Fruit fly (Drosophila melanogaster): ENCODE data around the gene CG15202.
"Not testable (repeated sequence)": the region's sequence is repeated elsewhere in the genome, so short reads cannot be mapped to it uniquely, and the experiment has no call there.

CG15202 gene

dm6 chrX:11141785-11142591 is at the start of gene CG15202, which contains the start of gene CG15199:
Gene CG15202, plus strand, starts transcription at chrX:11142541.
Gene CG15199, minus strand, starts transcription at chrX:11141835.
- TF ChIP-seq noc (tag; optimal IDR thresholded peaks at IDR 0.05): no peak

dm6 chrX:11095276-11095675 is 47.1 kb upstream of the CG15202 start:
- no peak for TF ChIP-seq noc (tag; optimal IDR thresholded peaks at IDR 0.05)

- not testable (repeated sequence) for TF ChIP-seq noc (tag; optimal IDR thresholded peaks at IDR 0.05)
These were observed 46.4 kb upstream of the CG15202 start, which contains the start of gene CG42249 for dm6 chrX:11095973-11096372. Gene CG42249, plus strand, starts transcription at chrX:11096273.

dm6 chrX:11108148-11108844 is 34.0 kb upstream of the CG15202 start, which contains the start of gene Hsp60A:
Gene Hsp60A, plus strand, starts transcription at chrX:11108482.
- peak; percentile 1 for TF ChIP-seq noc (tag; optimal IDR thresholded peaks at IDR 0.05)

DNA sequence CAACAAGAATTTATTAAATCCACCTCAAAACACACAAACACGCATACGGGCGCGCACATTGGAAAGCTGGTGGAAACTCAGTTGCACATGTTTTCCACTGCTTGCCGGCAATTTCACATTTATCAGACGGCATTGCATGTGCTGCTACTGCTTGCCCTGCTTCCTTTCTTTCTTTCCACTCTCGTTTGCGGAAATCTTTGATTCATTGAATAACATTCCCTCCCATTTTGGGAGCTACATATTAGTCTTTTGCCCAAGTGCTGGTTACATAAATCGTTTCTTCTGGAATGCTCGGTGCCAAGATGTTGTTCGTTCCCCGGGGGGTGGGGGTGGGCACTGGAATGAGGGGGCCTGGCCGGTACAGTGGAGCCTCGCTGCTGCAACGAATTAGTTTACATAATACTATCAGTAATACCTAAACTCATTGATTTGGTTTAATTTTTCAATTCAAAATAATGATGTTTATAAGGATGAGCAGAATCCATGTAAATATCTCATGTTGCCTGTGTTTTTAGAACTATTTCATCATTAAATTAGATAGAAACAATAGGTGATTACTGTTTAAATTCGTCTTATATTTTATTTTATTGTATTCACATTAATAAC is 33.4 kb upstream of the CG15202 start:
- TF ChIP-seq noc (tag; optimal IDR thresholded peaks at IDR 0.05): no peak

dm6 chrX:11109670-11110069 is 32.7 kb upstream of the CG15202 start:
- TF ChIP-seq noc (tag; optimal IDR thresholded peaks at IDR 0.05): no peak

DNA sequence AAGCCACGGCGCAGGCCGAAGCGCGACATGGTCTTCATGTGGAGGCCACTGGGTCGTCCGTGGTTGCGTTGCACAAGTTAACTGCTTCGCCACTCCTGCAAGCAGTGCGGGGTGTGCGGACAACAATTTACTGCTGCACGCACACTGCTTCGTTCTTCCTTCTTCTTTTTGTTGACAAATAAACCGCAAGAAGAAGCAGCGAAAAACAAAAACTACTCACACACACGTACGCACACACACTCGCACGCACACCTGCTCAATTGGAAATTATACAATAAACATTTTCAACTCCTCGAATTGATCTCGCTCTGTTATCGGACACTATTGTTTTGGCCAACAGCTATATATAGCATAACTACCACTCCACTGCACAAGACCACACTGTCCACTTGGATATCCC is 18.8 kb upstream of the CG15202 start:
- no peak for TF ChIP-seq noc (tag; optimal IDR thresholded peaks at IDR 0.05)

- TF ChIP-seq noc (tag; optimal IDR thresholded peaks at IDR 0.05): no peak
These were observed 18.1 kb upstream of the CG15202 start, which contains the start of gene CG11122 for dm6 chrX:11124126-11124748. Gene CG11122, minus strand, starts transcription at chrX:11124726.

- no peak for TF ChIP-seq noc (tag; optimal IDR thresholded peaks at IDR 0.05)
These were observed 17.4 kb upstream of the CG15202 start, which contains the start of gene Rpt3 for dm6 chrX:11124749-11125508. Gene Rpt3, plus strand, starts transcription at chrX:11125101.

- TF ChIP-seq noc (tag; optimal IDR thresholded peaks at IDR 0.05): no peak
These were observed 13.5 kb upstream of the CG15202 start, which contains the start of gene SrpRalpha for dm6 chrX:11128828-11129227. Gene SrpRalpha, minus strand, starts transcription at chrX:11129087.

- TF ChIP-seq noc (tag; optimal IDR thresholded peaks at IDR 0.05): no peak
These were observed 10.0 kb upstream of the CG15202 start, which contains the start of gene CG44385 for dm6 chrX:11132312-11132711. Gene CG44385, minus strand, starts transcription at chrX:11132412.

- TF ChIP-seq noc (tag; optimal IDR thresholded peaks at IDR 0.05): peak; percentile 3
These were observed 6.3 kb upstream of the CG15202 start for dm6 chrX:11135840-11136586.

- no peak for TF ChIP-seq noc (tag; optimal IDR thresholded peaks at IDR 0.05)
These were observed 5.5 kb upstream of the CG15202 start, which contains the start of gene Klp10A for dm6 chrX:11136587-11137512. Gene Klp10A, minus strand, starts transcription at chrX:11137118.
